Worm (Caenorhabditis elegans): ENCODE results near the gene lsy-27.

DNA sequence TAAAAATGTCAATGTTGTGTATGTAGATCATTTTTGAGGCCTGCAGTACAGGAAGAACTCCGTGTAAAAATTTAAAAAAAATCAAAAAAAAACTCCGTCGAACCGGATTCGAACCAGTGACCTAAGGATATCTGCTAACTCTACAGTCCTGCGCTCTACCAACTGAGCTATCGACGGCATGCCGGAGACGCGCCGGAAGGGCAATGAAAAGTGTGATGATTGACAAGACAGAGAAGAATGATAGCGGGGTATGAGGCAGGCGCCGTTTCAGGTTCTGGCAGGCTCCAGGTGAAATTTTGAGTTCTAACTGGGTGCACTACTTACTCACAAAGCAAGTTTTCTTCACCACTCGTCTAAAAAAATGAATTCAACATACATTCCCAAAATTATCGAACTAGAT lies 32.2 kb downstream of the lsy-27 start, which contains the start of gene srz-58:
- TF ChIP-seq ztf-11 (tag; optimal IDR thresholded peaks at IDR 0.05) (no peak), unc-55 (GFP tag; optimal IDR thresholded peaks at IDR 0.05) (no peak), nhr-25 (tag; optimal IDR thresholded peaks at IDR 0.05) (no peak)
